Fruit fly (Drosophila melanogaster) whole organism, embryonic: Measurements from ENCODE around the gene Eno.
A peak's percentile ranks its signal among the peaks of the same experiment; 100 is the strongest.

Experiments used
- Ada2b ChIP-seq: fragments of 200-800 bp; sonication (Bioruptor generic); IDR thresholded peaks from 2 replicates; pipeline ENCODE4 v1.3.6; 2022; ENCODE audit warnings: missing biosample characterization, missing genetic modification characterization
- Atf-2 ChIP-seq: fragments of 200-800 bp; sonication (Bioruptor generic); optimal IDR thresholded peaks from 2 replicates; lab custom pipeline; 2016; ENCODE audit warnings: missing biosample characterization, missing genetic modification characterization
- Atf3 ChIP-seq: fragments of 200-800 bp; sonication (Bioruptor generic); optimal IDR thresholded peaks from 3 replicates; lab custom pipeline; 2016; ENCODE audit warnings: missing biosample characterization, missing genetic modification characterization
- CG10209 ChIP-seq: fragments of 200-800 bp; sonication (Bioruptor generic); optimal IDR thresholded peaks from 3 replicates; lab custom pipeline; 2017; ENCODE audit warnings: missing biosample characterization, mild to moderate bottlenecking, missing genetic modification characterization, missing genetic modification reagents
- CG11093 ChIP-seq: fragments of 200-800 bp; sonication (Bioruptor generic); IDR thresholded peaks from 3 replicates; pipeline ENCODE4 v1.3.6; 2022; ENCODE audit warnings: missing biosample characterization, missing genetic modification characterization
- CG11696 ChIP-seq: fragments of 200-800 bp; sonication (Bioruptor generic); IDR thresholded peaks from 2 replicates; pipeline ENCODE4 v1.3.6; 2022; ENCODE audit warnings: missing biosample characterization, missing genetic modification characterization
- CG12659 ChIP-seq: fragments of 200-800 bp; sonication (Bioruptor generic); optimal IDR thresholded peaks from 3 replicates; lab custom pipeline; 2017; ENCODE audit warnings: mild to moderate bottlenecking, missing biosample characterization, missing genetic modification reagents, missing genetic modification characterization
- CG13894 ChIP-seq: fragments of 200-800 bp; sonication (Bioruptor generic); optimal IDR thresholded peaks from 3 replicates; lab custom pipeline; 2018; ENCODE audit warnings: missing biosample characterization, mild to moderate bottlenecking, missing genetic modification characterization, moderate library complexity
- CG14710 ChIP-seq: fragments of 200-800 bp; sonication (Bioruptor generic); optimal IDR thresholded peaks from 3 replicates; lab custom pipeline; 2019; ENCODE audit warnings: missing biosample characterization, mild to moderate bottlenecking, missing genetic modification characterization, moderate library complexity
- CG16863 ChIP-seq: fragments of 200-800 bp; sonication (Bioruptor generic); optimal IDR thresholded peaks from 3 replicates; lab custom pipeline; 2016; ENCODE audit warnings: missing biosample characterization, missing genetic modification characterization
- CG18764 ChIP-seq: fragments of 200-800 bp; sonication (Bioruptor generic); optimal IDR thresholded peaks from 3 replicates; lab custom pipeline; 2016; ENCODE audit warnings: missing biosample characterization, missing genetic modification characterization
- CG2875 ChIP-seq: fragments of 200-800 bp; sonication (Bioruptor generic); optimal IDR thresholded peaks from 2 replicates; lab custom pipeline; 2017; ENCODE audit warnings: missing biosample characterization, mild to moderate bottlenecking, missing genetic modification characterization, missing genetic modification reagents
- CG2889 ChIP-seq: fragments of 200-800 bp; sonication (Bioruptor generic); IDR thresholded peaks from 3 replicates; pipeline ENCODE4 v1.3.6; 2022; ENCODE audit warnings: missing biosample characterization, missing genetic modification characterization
- CG31388 ChIP-seq: fragments of 200-800 bp; sonication (Bioruptor generic); optimal IDR thresholded peaks from 2 replicates; lab custom pipeline; 2016; ENCODE audit warnings: missing biosample characterization, missing genetic modification characterization
- CG3163 ChIP-seq: fragments of 200-800 bp; sonication (Bioruptor generic); optimal IDR thresholded peaks from 3 replicates; lab custom pipeline; 2016; ENCODE audit warnings: missing biosample characterization, missing genetic modification characterization
- CG33213 ChIP-seq: fragments of 200-800 bp; sonication (Bioruptor generic); optimal IDR thresholded peaks from 3 replicates; lab custom pipeline; 2016; ENCODE audit warnings: missing biosample characterization, missing genetic modification characterization
- CG42726 ChIP-seq: fragments of 200-800 bp; sonication (Bioruptor generic); IDR thresholded peaks from 2 replicates; pipeline ENCODE4 v1.3.6; 2022; ENCODE audit warnings: missing biosample characterization, missing genetic modification characterization; ENCODE audit not compliant: partially characterized antibody
- CG4820 ChIP-seq: fragments of 200-800 bp; sonication (Bioruptor generic); optimal IDR thresholded peaks from 3 replicates; lab custom pipeline; 2016; ENCODE audit warnings: missing biosample characterization, missing genetic modification characterization
- CG5180 ChIP-seq: fragments of 200-800 bp; sonication (Bioruptor generic); optimal IDR thresholded peaks from 3 replicates; lab custom pipeline; 2017; ENCODE audit warnings: missing biosample characterization, missing genetic modification characterization, mild to moderate bottlenecking, moderate library complexity, missing genetic modification reagents
- CG7372 ChIP-seq: fragments of 200-800 bp; sonication (Bioruptor generic); IDR thresholded peaks from 2 replicates; pipeline ENCODE4 v1.3.6; 2022; ENCODE audit warnings: missing biosample characterization, missing genetic modification characterization
- CG7556 ChIP-seq: fragments of 200-800 bp; sonication (Bioruptor generic); optimal IDR thresholded peaks from 2 replicates; lab custom pipeline; 2017; ENCODE audit warnings: missing biosample characterization, mild to moderate bottlenecking, missing genetic modification characterization
- CG7928 ChIP-seq: fragments of 200-800 bp; sonication (Bioruptor generic); optimal IDR thresholded peaks from 2 replicates; lab custom pipeline; 2017; ENCODE audit warnings: missing biosample characterization, mild to moderate bottlenecking, missing genetic modification characterization
- CG8388 ChIP-seq: fragments of 200-800 bp; sonication (Bioruptor generic); optimal IDR thresholded peaks from 2 replicates; lab custom pipeline; 2019; ENCODE audit warnings: missing biosample characterization, mild to moderate bottlenecking, missing genetic modification characterization, moderate library complexity
- CG9797 ChIP-seq: fragments of 200-800 bp; sonication (Bioruptor generic); optimal IDR thresholded peaks from 3 replicates; lab custom pipeline; 2018; ENCODE audit warnings: missing biosample characterization, mild to moderate bottlenecking, missing genetic modification characterization
- D ChIP-seq, 2 experiments: fragments of 200-800 bp in 1 of 2; fragments of >200 bp in 1 of 2; sonication (Bioruptor generic) in 1 of 2; optimal IDR thresholded peaks; 2 replicates in 1 of 2; 3 replicates in 1 of 2; lab custom pipeline; 2017; ENCODE audit warnings: mild to moderate bottlenecking in 1 of 2, missing biosample characterization in 1 of 2, missing genetic modification characterization in 1 of 2, missing genetic modification reagents in 1 of 2
- Dek ChIP-seq: fragments of 200-800 bp; sonication (Bioruptor generic); optimal IDR thresholded peaks from 3 replicates; lab custom pipeline; 2019; ENCODE audit warnings: missing biosample characterization, mild to moderate bottlenecking, missing genetic modification characterization, moderate library complexity
- Elba2 ChIP-seq: fragments of 200-800 bp; sonication (Bioruptor generic); optimal IDR thresholded peaks from 3 replicates; lab custom pipeline; 2016; ENCODE audit warnings: missing biosample characterization, missing genetic modification characterization
- Fer2 ChIP-seq: fragments of 200-800 bp; sonication (Bioruptor generic); optimal IDR thresholded peaks from 2 replicates; lab custom pipeline; 2018; ENCODE audit warnings: missing biosample characterization, mild to moderate bottlenecking, missing genetic modification characterization, moderate library complexity
- Lhr ChIP-seq: fragments of 200-800 bp; sonication (Bioruptor generic); optimal IDR thresholded peaks from 3 replicates; lab custom pipeline; 2017; ENCODE audit warnings: mild to moderate bottlenecking, missing biosample characterization, missing genetic modification reagents, missing genetic modification characterization
- MBD-R2 ChIP-seq: fragments of 200-800 bp; sonication (Bioruptor generic); IDR thresholded peaks from 2 replicates; pipeline ENCODE4 v1.3.6; 2022; ENCODE audit warnings: missing biosample characterization, missing genetic modification characterization
- Med ChIP-seq: fragments of 200-800 bp; sonication (Bioruptor generic); peaks from one replicate; lab custom pipeline; 2016; ENCODE audit warnings: missing biosample characterization, missing genetic modification characterization, mild to moderate bottlenecking, inconsistent platforms, moderate library complexity
- Oli ChIP-seq: fragments of 200-800 bp; sonication (Bioruptor generic); optimal IDR thresholded peaks from 2 replicates; lab custom pipeline; 2018; ENCODE audit warnings: missing biosample characterization, mild to moderate bottlenecking, missing genetic modification characterization, moderate library complexity
- Xrp1 ChIP-seq: fragments of 200-800 bp; sonication (Bioruptor generic); IDR thresholded peaks from 2 replicates; pipeline ENCODE4 v1.3.6; 2022; ENCODE audit warnings: missing biosample characterization, missing genetic modification characterization
- al ChIP-seq: fragments of 200-800 bp; sonication (Bioruptor generic); IDR thresholded peaks from 2 replicates; pipeline ENCODE4 v1.3.6; 2022; ENCODE audit warnings: missing biosample characterization, missing genetic modification characterization
- ase ChIP-seq: fragments of 200-800 bp; sonication (Bioruptor generic); IDR thresholded peaks from 3 replicates; pipeline ENCODE4 v1.3.6; 2022; ENCODE audit warnings: missing biosample characterization, missing genetic modification characterization
- bbx ChIP-seq: fragments of 200-800 bp; sonication (Bioruptor generic); IDR thresholded peaks from 2 replicates; pipeline ENCODE4 v1.3.6; 2022; ENCODE audit warnings: missing biosample characterization, missing genetic modification characterization; ENCODE audit not compliant: partially characterized antibody
- btn ChIP-seq: fragments of 200-800 bp; sonication (Bioruptor generic); optimal IDR thresholded peaks from 2 replicates; lab custom pipeline; 2016; ENCODE audit warnings: missing biosample characterization, missing genetic modification characterization
- fd102C ChIP-seq: fragments of 200-800 bp; sonication (Bioruptor generic); optimal IDR thresholded peaks from 2 replicates; lab custom pipeline; 2018; ENCODE audit warnings: missing biosample characterization, mild to moderate bottlenecking, missing genetic modification characterization, moderate library complexity
- grn ChIP-seq: fragments of 200-800 bp; sonication (Bioruptor generic); optimal IDR thresholded peaks from 3 replicates; lab custom pipeline; 2017; ENCODE audit warnings: missing biosample characterization, missing genetic modification characterization
- lilli ChIP-seq: fragments of 200-800 bp; sonication (Bioruptor generic); optimal IDR thresholded peaks from 3 replicates; lab custom pipeline; 2016; ENCODE audit warnings: missing biosample characterization, missing genetic modification characterization
- lov ChIP-seq, 2 experiments: fragments of 200-800 bp in 1 of 2; fragments of >200 bp in 1 of 2; sonication (Bioruptor generic) in 1 of 2; IDR thresholded peaks in 1 of 2; optimal IDR thresholded peaks in 1 of 2; 2 replicates in 1 of 2; 3 replicates in 1 of 2; pipeline versions ENCODE4 v1.3.6 to Lab custom; 2017 to 2022; ENCODE audit warnings: missing biosample characterization in 1 of 2, missing genetic modification characterization in 1 of 2
- maf-S ChIP-seq: fragments of 200-800 bp; sonication (Bioruptor generic); optimal IDR thresholded peaks from 2 replicates; lab custom pipeline; 2016; ENCODE audit warnings: missing biosample characterization, missing genetic modification characterization
- onecut ChIP-seq: fragments of 200-800 bp; sonication (Bioruptor generic); IDR thresholded peaks from 2 replicates; pipeline ENCODE4 v1.3.6; 2022; ENCODE audit warnings: missing biosample characterization, missing genetic modification characterization
- pnt ChIP-seq: fragments of 200-800 bp; sonication (Bioruptor generic); optimal IDR thresholded peaks from 3 replicates; lab custom pipeline; 2016; ENCODE audit warnings: missing biosample characterization, missing genetic modification characterization
- psq ChIP-seq: fragments of 200-800 bp; sonication (Bioruptor generic); optimal IDR thresholded peaks from 2 replicates; lab custom pipeline; 2017; ENCODE audit warnings: missing biosample characterization, missing genetic modification characterization
- sob ChIP-seq: fragments of 200-800 bp; sonication (Bioruptor generic); IDR thresholded peaks from 2 replicates; pipeline ENCODE4 v1.3.6; 2022; ENCODE audit warnings: missing biosample characterization, missing genetic modification characterization
- tll ChIP-seq, 2 experiments: fragments of 200-800 bp in 1 of 2; fragments of >200 bp in 1 of 2; sonication (Bioruptor generic) in 1 of 2; optimal IDR thresholded peaks; 2 replicates each; lab custom pipeline; 2017 to 2019; ENCODE audit warnings: missing biosample characterization in 2 of 2, missing genetic modification characterization in 2 of 2, mild to moderate bottlenecking in 1 of 2, moderate library complexity in 1 of 2
- vnd ChIP-seq: fragments of 200-800 bp; sonication (Bioruptor generic); IDR thresholded peaks from 3 replicates; pipeline ENCODE4 v1.3.6; 2022; ENCODE audit warnings: missing biosample characterization, missing genetic modification characterization; ENCODE audit not compliant: partially characterized antibody

Gene Eno

dm6 chr2L:1723135-1723936 lies 6.1 kb downstream of the Eno start (continued):
- TF ChIP-seq CG2875 (GFP tag; lab: Kevin White, UChicago) (peak; percentile 10), tll (GFP tag; optimal IDR thresholded peaks at IDR 0.05; lab: Kevin White, UChicago) (no peak), Dek (no peak), lilli (peak; percentile 39), CG16863 (no peak), fd102C (no peak), Atf3 (no peak), CG9797 (GFP tag; lab: Kevin White, UChicago) (no peak), Elba2 (GFP tag; lab: Kevin White, UChicago) (no peak), vnd (no peak), Lhr (no peak), CG11696 (GFP tag; lab: Robert Waterston, UW) (no peak), CG7372 (GFP tag; lab: Robert Waterston, UW) (no peak), CG18764 (no peak), Oli (tag; lab: Kevin White, UChicago) (no peak), lov (optimal IDR thresholded peaks at IDR 0.05; lab: Kevin White, UChicago) (no peak), lov (GFP tag; IDR thresholded peaks at IDR 0.05; lab: Robert Waterston, UW) (0 out of 3 replicates have a peak, but pooled peaks have one; percentile 12), CG8388 (GFP tag; lab: Kevin White, UChicago) (no peak), onecut (GFP tag; lab: Robert Waterston, UW) (no peak), CG7556 (no peak), CG13894 (tag; lab: Kevin White, UChicago) (peak; percentile 49), CG4820 (GFP tag; lab: Kevin White, UChicago) (no peak), CG5180 (GFP tag; lab: Kevin White, UChicago) (no peak), CG10209 (GFP tag; lab: Kevin White, UChicago) (no peak), ase (GFP tag; lab: Robert Waterston, UW) (no peak), Xrp1 (no peak), CG11093 (GFP tag; lab: Robert Waterston, UW) (no peak), Med (GFP tag; lab: Kevin White, UChicago) (peak; percentile 74), pnt (no peak), Fer2 (no peak), psq (GFP tag; lab: Kevin White, UChicago) (no peak), D (optimal IDR thresholded peaks at IDR 0.05; lab: Kevin White, UChicago) (no peak), D (GFP tag; optimal IDR thresholded peaks at IDR 0.05; lab: Kevin White, UChicago) (peak; percentile 10), al (GFP tag; lab: Robert Waterston, UW) (no peak), Atf-2 (GFP tag; lab: Kevin White, UChicago) (no peak), bbx (GFP tag; lab: Robert Waterston, UW) (no peak), CG14710 (peak; percentile 29), Ada2b (GFP tag; lab: Robert Waterston, UW) (no peak), CG2889 (no peak), CG31388 (GFP tag; lab: Kevin White, UChicago) (no peak), CG33213 (GFP tag; lab: Kevin White, UChicago) (no peak), MBD-R2 (GFP tag; lab: Robert Waterston, UW) (no peak), btn (peak; percentile 15), CG42726 (GFP tag; lab: Robert Waterston, UW) (no peak), maf-S (GFP tag; lab: Kevin White, UChicago) (no peak), CG7928 (GFP tag; lab: Kevin White, UChicago) (no peak), sob (GFP tag; lab: Robert Waterston, UW) (no peak), grn (GFP tag; lab: Kevin White, UChicago) (peak; percentile 43), CG3163 (GFP tag; lab: Kevin White, UChicago) (no peak), CG12659 (GFP tag; lab: Kevin White, UChicago) (peak; percentile 2)
